Worm (Caenorhabditis elegans) whole organism, young adult: ENCODE data around the gene rpn-9.

Experiments
- F10E7.11 ChIP-seq: sonication (generic microtip); optimal IDR thresholded peaks from 2 replicates; lab custom pipeline; 2017; ENCODE audit warnings: mild to moderate bottlenecking, missing genetic modification characterization, moderate library complexity, missing compliant biosample characterization
- F37B4.10 ChIP-seq: fragments of 200-800 bp; sonication (Bioruptor generic); IDR thresholded peaks from 2 replicates; pipeline ENCODE4 v1.3.6; 2022; ENCODE audit warnings: missing genetic modification characterization, missing compliant biosample characterization
- F39B2.1 ChIP-seq: fragments of 200-800 bp; sonication (Bioruptor generic); IDR thresholded peaks from 2 replicates; pipeline ENCODE4 v1.3.6; 2022; ENCODE audit warnings: missing genetic modification reagents, missing genetic modification characterization, missing compliant biosample characterization
- F57A8.1 ChIP-seq: fragments of 200-800 bp; sonication (Bioruptor generic); optimal IDR thresholded peaks from 2 replicates; lab custom pipeline; 2018; ENCODE audit warnings: mild to moderate bottlenecking, missing genetic modification characterization, moderate library complexity, missing compliant biosample characterization
- T26A5.8 ChIP-seq: sonication (generic microtip); optimal IDR thresholded peaks from 2 replicates; lab custom pipeline; 2016; ENCODE audit warnings: missing genetic modification characterization, missing compliant biosample characterization
- Y53F4B.3 ChIP-seq: fragments of 200-800 bp; sonication (Bioruptor generic); IDR thresholded peaks from 2 replicates; pipeline ENCODE4 v1.3.6; 2022; ENCODE audit warnings: missing genetic modification reagents, missing genetic modification characterization, missing compliant biosample characterization
- Y53G8AR.9 ChIP-seq: fragments of 200-800 bp; sonication (Bioruptor generic); conservative IDR thresholded peaks from 2 replicates; pipeline ENCODE4 v1.3.6; 2022; ENCODE audit warnings: missing genetic modification reagents, missing genetic modification characterization, missing compliant biosample characterization
- Y56A3A.18 ChIP-seq: fragments of 200-800 bp; sonication (Bioruptor generic); IDR thresholded peaks from 2 replicates; pipeline ENCODE4 v1.3.6; 2022; ENCODE audit warnings: missing genetic modification reagents, missing genetic modification characterization, missing compliant biosample characterization
- Y79H2A.3 ChIP-seq: fragments of 200-800 bp; sonication (Bioruptor generic); conservative IDR thresholded peaks from 2 replicates; pipeline ENCODE4 v1.3.6; 2022; ENCODE audit warnings: missing genetic modification reagents, missing genetic modification characterization, missing compliant biosample characterization
- ama-1 ChIP-seq, 3 experiments: fragments of 150-350 bp in 1 of 3; sonication (generic microtip) in 2 of 3; optimal IDR thresholded peaks; 2 replicates each; lab custom pipeline; 2014 to 2018; ENCODE audit warnings: missing biosample characterization in 2 of 3, missing genetic modification characterization in 2 of 3, missing genetic modification reagents in 2 of 3
- aptf-2 ChIP-seq: fragments of 200-800 bp; sonication (Bioruptor generic); conservative IDR thresholded peaks from 2 replicates; pipeline ENCODE4 v1.3.6; 2022; ENCODE audit warnings: missing genetic modification reagents, missing genetic modification characterization, missing compliant biosample characterization
- atf-7 ChIP-seq: sonication (generic microtip); optimal IDR thresholded peaks from 2 replicates; lab custom pipeline; 2017; ENCODE audit warnings: mild to moderate bottlenecking, missing genetic modification characterization, missing compliant biosample characterization
- athp-1 ChIP-seq: sonication (generic microtip); optimal IDR thresholded peaks from 2 replicates; lab custom pipeline; 2017; ENCODE audit warnings: mild to moderate bottlenecking, missing genetic modification characterization, missing compliant biosample characterization
- ccch-3 ChIP-seq: fragments of 200-800 bp; sonication (Bioruptor generic); optimal IDR thresholded peaks from 2 replicates; lab custom pipeline; 2018; ENCODE audit warnings: mild to moderate bottlenecking, missing genetic modification characterization, missing compliant biosample characterization
- ceh-100 ChIP-seq: fragments of 200-800 bp; sonication (Bioruptor generic); IDR thresholded peaks from 2 replicates; pipeline ENCODE4 v1.3.6; 2022; ENCODE audit warnings: missing genetic modification reagents, missing genetic modification characterization, missing compliant biosample characterization
- ceh-40 ChIP-seq: fragments of 200-800 bp; sonication (Bioruptor generic); IDR thresholded peaks from 2 replicates; pipeline ENCODE4 v1.3.6; 2022; ENCODE audit warnings: missing genetic modification characterization, missing compliant biosample characterization
- chd-7 ChIP-seq: sonication (generic microtip); optimal IDR thresholded peaks from 2 replicates; lab custom pipeline; 2016; ENCODE audit warnings: mild to moderate bottlenecking, missing genetic modification characterization, moderate library complexity, missing compliant biosample characterization
- dpff-1 ChIP-seq: sonication (generic microtip); optimal IDR thresholded peaks from 2 replicates; lab custom pipeline; 2017; ENCODE audit warnings: mild to moderate bottlenecking, missing genetic modification characterization, missing compliant biosample characterization
- dpl-1 ChIP-seq: fragments of 150-350 bp; optimal IDR thresholded peaks from 2 replicates; lab custom pipeline; 2014; ENCODE audit warnings: missing biosample characterization, missing genetic modification reagents, missing genetic modification characterization
- egl-18 ChIP-seq: fragments of 200-800 bp; sonication (Bioruptor generic); IDR thresholded peaks from 2 replicates; pipeline ENCODE4 v1.3.6; 2022; ENCODE audit warnings: missing genetic modification reagents, missing genetic modification characterization, missing compliant biosample characterization
- egl-44 ChIP-seq: fragments of 200-800 bp; sonication (Bioruptor generic); IDR thresholded peaks from 2 replicates; pipeline ENCODE4 v1.3.6; 2022; ENCODE audit warnings: missing genetic modification reagents, missing genetic modification characterization, missing compliant biosample characterization
- egrh-3 ChIP-seq: fragments of 200-800 bp; sonication (Bioruptor generic); IDR thresholded peaks from 2 replicates; pipeline ENCODE4 v1.3.6; 2022; ENCODE audit warnings: missing genetic modification reagents, missing genetic modification characterization, missing compliant biosample characterization
- ets-4 ChIP-seq: fragments of 200-800 bp; sonication (Bioruptor generic); optimal IDR thresholded peaks from 2 replicates; lab custom pipeline; 2018; ENCODE audit warnings: mild to moderate bottlenecking, missing genetic modification characterization, missing compliant biosample characterization
- fkh-3 ChIP-seq: sonication (generic microtip); optimal IDR thresholded peaks from 2 replicates; lab custom pipeline; 2016; ENCODE audit warnings: mild to moderate bottlenecking, missing genetic modification characterization, missing compliant biosample characterization
- him-1 ChIP-seq: sonication (generic microtip); optimal IDR thresholded peaks from 2 replicates; lab custom pipeline; 2016; ENCODE audit warnings: missing genotype, missing genetic modification reagents, missing genetic modification characterization, missing compliant biosample characterization
- lin-26 ChIP-seq: fragments of 200-800 bp; sonication (Bioruptor generic); IDR thresholded peaks from 2 replicates; pipeline ENCODE4 v1.3.6; 2022; ENCODE audit warnings: missing genetic modification reagents, missing genetic modification characterization, missing compliant biosample characterization
- madf-10 ChIP-seq: sonication (generic microtip); optimal IDR thresholded peaks from 2 replicates; lab custom pipeline; 2016; ENCODE audit warnings: mild to moderate bottlenecking, missing genetic modification characterization, missing compliant biosample characterization
- mel-28 ChIP-seq: sonication (generic microtip); optimal IDR thresholded peaks from 2 replicates; lab custom pipeline; 2016; ENCODE audit warnings: borderline replicate concordance, mild to moderate bottlenecking, missing genetic modification characterization, missing compliant biosample characterization
- mes-4 ChIP-seq: sonication (generic microtip); optimal IDR thresholded peaks from 2 replicates; lab custom pipeline; 2016; ENCODE audit warnings: missing genotype, missing genetic modification characterization, missing compliant biosample characterization
- nhr-120 ChIP-seq: fragments of 200-800 bp; sonication (Bioruptor generic); IDR thresholded peaks from 2 replicates; pipeline ENCODE4 v1.3.6; 2022; ENCODE audit warnings: missing genetic modification characterization, missing compliant biosample characterization
- rcor-1 ChIP-seq: fragments of 200-800 bp; sonication (Bioruptor generic); IDR thresholded peaks from 2 replicates; pipeline ENCODE4 v1.3.6; 2022; ENCODE audit warnings: missing genetic modification reagents, missing genetic modification characterization, missing compliant biosample characterization
- rpc-1 ChIP-seq, 2 experiments: fragments of 150-350 bp in 1 of 2; sonication (generic microtip) in 1 of 2; optimal IDR thresholded peaks; 2 replicates each; lab custom pipeline; 2014 to 2018; ENCODE audit warnings: missing biosample characterization in 1 of 2, missing genetic modification characterization in 1 of 2, missing genetic modification reagents in 1 of 2, missing genotype in 1 of 2
- sdz-38 ChIP-seq: sonication (generic microtip); optimal IDR thresholded peaks from 2 replicates; lab custom pipeline; 2016; ENCODE audit warnings: missing genotype, missing genetic modification characterization, missing compliant biosample characterization
- sea-2 ChIP-seq: fragments of 200-800 bp; sonication (Bioruptor generic); IDR thresholded peaks from 2 replicates; pipeline ENCODE4 v1.3.6; 2022; ENCODE audit warnings: missing genetic modification characterization, missing compliant biosample characterization
- snpc-4 ChIP-seq, 5 experiments: fragments of 150-350 bp in 1 of 5; sonication (generic microtip) in 4 of 5; optimal IDR thresholded peaks; 2 replicates each; lab custom pipeline; 2014 to 2018; ENCODE audit warnings: missing genetic modification characterization in 5 of 5, missing biosample characterization in 3 of 5, antibody characterized with exemption in 2 of 5, mild to moderate bottlenecking in 2 of 5, missing compliant biosample characterization in 2 of 5, missing genotype in 2 of 5, moderate library complexity in 2 of 5, missing genetic modification reagents in 1 of 5
- unc-130 ChIP-seq: sonication (generic microtip); optimal IDR thresholded peaks from 2 replicates; lab custom pipeline; 2016; ENCODE audit warnings: missing genetic modification reagents, missing genetic modification characterization, missing compliant biosample characterization
- ztf-18 ChIP-seq: sonication (generic microtip); optimal IDR thresholded peaks from 2 replicates; lab custom pipeline; 2016; ENCODE audit warnings: missing genotype, mild to moderate bottlenecking, missing genetic modification characterization, missing compliant biosample characterization
- ztf-26 ChIP-seq: sonication (generic microtip); optimal IDR thresholded peaks from 2 replicates; lab custom pipeline; 2017; ENCODE audit warnings: missing genetic modification characterization, missing compliant biosample characterization
- ztf-28 ChIP-seq: fragments of 200-800 bp; sonication (Bioruptor generic); IDR thresholded peaks from 2 replicates; pipeline ENCODE4 v1.3.6; 2022; ENCODE audit warnings: missing genetic modification reagents, missing genetic modification characterization, missing compliant biosample characterization
- ztf-3 ChIP-seq: fragments of 200-800 bp; sonication (Bioruptor generic); optimal IDR thresholded peaks from 2 replicates; lab custom pipeline; 2018; ENCODE audit warnings: mild to moderate bottlenecking, missing genetic modification characterization, missing compliant biosample characterization
- ztf-6 ChIP-seq: fragments of 200-800 bp; sonication (Bioruptor generic); IDR thresholded peaks from 2 replicates; pipeline ENCODE4 v1.3.6; 2022; ENCODE audit warnings: missing genetic modification reagents, missing genetic modification characterization, missing compliant biosample characterization

The rpn-9 gene

DNA sequence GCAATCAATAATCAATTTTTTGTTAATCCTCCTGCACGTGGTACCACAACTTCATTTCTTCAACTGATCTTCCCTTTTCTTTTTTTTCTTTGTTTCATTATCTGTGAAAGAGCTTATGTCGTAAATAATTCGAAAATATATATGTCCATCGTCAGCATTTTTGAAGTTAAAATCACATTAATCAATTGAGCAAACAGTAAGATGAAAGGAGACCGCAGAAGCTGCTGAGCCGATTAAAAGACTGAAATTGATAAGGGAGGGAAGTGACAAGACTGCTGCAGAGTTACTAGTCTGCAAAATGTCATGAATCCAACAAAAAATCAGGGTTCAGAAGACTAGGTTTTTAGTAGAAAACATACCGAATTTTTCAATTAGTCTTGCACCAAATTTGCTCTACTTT, 45.1 kb upstream of the rpn-9 start (continued):
- no peak for TF ChIP-seq egl-44 (GFP tag; lab: Robert Waterston, UW)
- TF ChIP-seq, all 124 proteins: peak for 0

DNA sequence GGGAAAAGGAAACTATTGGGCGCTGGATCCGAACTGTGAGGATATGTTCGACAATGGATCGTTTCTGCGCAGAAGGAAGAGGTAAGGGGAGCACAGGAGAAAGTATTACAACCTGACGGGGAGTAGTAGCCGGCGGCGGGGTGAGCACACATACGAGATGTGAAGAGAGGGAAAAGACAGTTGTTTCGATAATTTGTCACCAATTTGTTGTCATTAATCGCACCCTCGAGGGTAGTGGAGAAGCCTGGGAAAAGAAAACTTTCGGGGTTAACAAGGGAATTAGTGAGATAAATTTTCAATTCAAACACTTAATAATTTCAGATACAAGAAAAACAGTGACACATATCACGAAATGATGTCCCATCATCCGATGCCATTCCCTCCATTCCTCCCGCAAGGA, 44.3 kb upstream of the rpn-9 start:
- TF ChIP-seq ama-1 (optimal IDR thresholded peaks at IDR 0.05; lab: Kevin White, UChicago) (no peak), ama-1 (GFP tag; optimal IDR thresholded peaks at IDR 0.05; lab: Kevin White, UChicago) (no peak), Y79H2A.3 (GFP tag; lab: Robert Waterston, UW) (no peak), rcor-1 (GFP tag; lab: Robert Waterston, UW) (no peak), him-1 (tag; lab: Kevin White, UChicago) (no peak), egl-18 (GFP tag; lab: Robert Waterston, UW) (no peak), nhr-120 (GFP tag; lab: Robert Waterston, UW) (no peak), ztf-3 (GFP tag; lab: Kevin White, UChicago) (no peak), F10E7.11 (tag; lab: Kevin White, UChicago) (no peak), Y56A3A.18 (GFP tag; lab: Robert Waterston, UW) (no peak), madf-10 (tag; lab: Kevin White, UChicago) (no peak), egrh-3 (GFP tag; lab: Robert Waterston, UW) (no peak), ztf-18 (no peak), rpc-1 (optimal IDR thresholded peaks at IDR 0.05; lab: Kevin White, UChicago) (no peak), rpc-1 (tag; optimal IDR thresholded peaks at IDR 0.05; lab: Kevin White, UChicago) (no peak), sdz-38 (tag; lab: Kevin White, UChicago) (no peak), fkh-3 (tag; lab: Kevin White, UChicago) (no peak), chd-7 (tag; lab: Kevin White, UChicago) (no peak), sea-2 (no peak), mes-4 (tag; lab: Kevin White, UChicago) (no peak), Y53G8AR.9 (GFP tag; lab: Robert Waterston, UW) (no peak), F39B2.1 (GFP tag; lab: Robert Waterston, UW) (no peak)

DNA sequence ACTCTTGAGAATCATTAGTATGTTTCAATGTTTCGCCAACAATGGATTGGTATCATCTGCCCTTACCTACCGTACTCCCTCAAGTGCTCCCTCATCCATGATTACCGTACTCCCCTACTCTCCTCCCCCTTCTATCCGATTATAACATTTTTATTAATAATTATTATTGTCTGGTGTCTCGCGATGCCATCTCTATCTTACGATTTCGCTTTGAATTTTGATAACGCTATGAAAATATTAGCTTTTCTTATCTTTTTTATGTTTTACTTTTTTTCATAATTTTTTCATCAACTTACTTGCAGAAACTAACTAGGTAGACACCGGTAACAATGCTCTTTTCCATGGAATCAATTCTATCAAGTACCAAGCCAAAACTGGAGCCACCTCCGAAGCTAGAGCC, 42.9 kb upstream of the rpn-9 start, which contains the start of gene unc-130:
TSS of gene unc-130 (plus strand) at position 301 of the 400 bp plus-strand sequence.
- TF ChIP-seq F57A8.1 (GFP tag; lab: Kevin White, UChicago) (no peak), ets-4 (GFP tag; lab: Kevin White, UChicago) (no peak), Y53F4B.3 (GFP tag; lab: Robert Waterston, UW) (no peak), F37B4.10 (GFP tag; lab: Robert Waterston, UW) (no peak), ceh-40 (no peak), fkh-3 (tag; lab: Kevin White, UChicago) (no peak), ztf-26 (tag; lab: Kevin White, UChicago) (no peak), ztf-6 (GFP tag; lab: Robert Waterston, UW) (no peak), ccch-3 (GFP tag; lab: Kevin White, UChicago) (no peak), mel-28 (tag; lab: Kevin White, UChicago) (no peak), madf-10 (tag; lab: Kevin White, UChicago) (no peak), F10E7.11 (tag; lab: Kevin White, UChicago) (no peak), dpl-1 (no peak), snpc-4 (GFP tag; optimal IDR thresholded peaks at IDR 0.05; lab: Kevin White, UChicago) (no peak), snpc-4 (tag; optimal IDR thresholded peaks at IDR 0.05; lab: Kevin White, UChicago) (no peak)
- TF ChIP-seq, all 124 proteins: peak for 0

- no peak for TF ChIP-seq athp-1
- TF ChIP-seq atf-7 (tag; lab: Kevin White, UChicago): no peak
- TF ChIP-seq dpff-1 (tag; lab: Kevin White, UChicago): no peak
- no peak for TF ChIP-seq unc-130
- TF ChIP-seq ceh-100 (GFP tag; lab: Robert Waterston, UW): no peak
- TF ChIP-seq lin-26: no peak
- no peak for TF ChIP-seq ztf-28 (GFP tag; lab: Robert Waterston, UW)
- TF ChIP-seq aptf-2: no peak
- TF ChIP-seq T26A5.8 (tag; lab: Kevin White, UChicago): no peak
These were observed 42.5 kb upstream of the rpn-9 start for ce11 chrII:11281177-11281576.
